Fruit fly (Drosophila melanogaster) Kc167 (cell line): Measurements from ENCODE around the gene Drsl2.

Experiments used
- Sin3A ChIP-seq: fragments of >200 bp; optimal IDR thresholded peaks from 2 replicates; lab custom pipeline; 2018; ENCODE audit warnings: missing external identifiers
- h ChIP-seq: fragments of >200 bp; optimal IDR thresholded peaks from 3 replicates; lab custom pipeline; 2018; ENCODE audit warnings: missing external identifiers
- psq ChIP-seq: fragments of >200 bp; optimal IDR thresholded peaks from 2 replicates; lab custom pipeline; 2017; ENCODE audit warnings: missing external identifiers

DNA sequence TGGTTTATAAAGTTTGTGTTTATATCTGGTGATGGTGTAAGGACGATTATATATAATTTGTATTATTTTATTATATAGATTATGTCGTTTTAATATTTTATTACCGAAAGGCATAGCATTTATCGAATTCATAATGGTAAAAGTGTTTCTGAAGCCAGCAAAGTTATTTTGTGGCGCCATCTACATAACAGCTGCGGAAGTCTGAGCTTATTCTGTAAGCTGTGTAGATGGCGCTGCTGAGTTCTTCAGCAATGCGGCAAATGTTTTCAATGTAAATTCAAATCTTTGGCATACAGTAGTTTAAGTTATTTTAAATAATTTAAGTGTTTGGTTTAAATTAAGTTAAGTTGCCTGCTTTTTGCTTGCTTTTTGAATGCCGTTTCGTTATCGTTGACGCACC, 25.7 kb upstream of the Drsl2 start:
- TF ChIP-seq psq (lab: Kevin White, UChicago) (no peak), Sin3A (lab: Kevin White, UChicago) (no peak), h (lab: Kevin White, UChicago) (no peak)
